Worm (Caenorhabditis elegans) whole organism, L4 larva: ENCODE data around the gene sde-2.

ENCODE experiments used
- D1046.2 ChIP-seq: fragments of 200-800 bp; sonication (Bioruptor generic); IDR thresholded peaks from 2 replicates; pipeline ENCODE4 v1.3.6; 2022; ENCODE audit warnings: missing genetic modification characterization, missing compliant biosample characterization
- F37D6.2 ChIP-seq: sonication (generic microtip); optimal IDR thresholded peaks from 2 replicates; lab custom pipeline; 2016; ENCODE audit warnings: mild to moderate bottlenecking, missing genetic modification characterization, missing compliant biosample characterization
- ZK337.2 ChIP-seq: fragments of 200-800 bp; sonication (Bioruptor generic); IDR thresholded peaks from 2 replicates; pipeline ENCODE4 v1.3.6; 2022; ENCODE audit warnings: missing genetic modification reagents, missing genetic modification characterization, missing compliant biosample characterization
- aha-1 ChIP-seq: fragments of 150-350 bp; peaks from one replicate; lab custom pipeline; 2014; ENCODE audit warnings: missing biosample characterization, missing genetic modification characterization
- ama-1 ChIP-seq: fragments of 150-350 bp; optimal IDR thresholded peaks from 2 replicates; lab custom pipeline; 2014; ENCODE audit warnings: inconsistent platforms, mixed read lengths
- ceh-20 ChIP-seq: fragments of 200-800 bp; sonication (Bioruptor generic); IDR thresholded peaks from 2 replicates; pipeline ENCODE4 v1.3.6; 2022; ENCODE audit warnings: missing genetic modification reagents, missing genetic modification characterization, missing compliant biosample characterization
- ceh-44 ChIP-seq: fragments of 200-800 bp; sonication (Bioruptor generic); IDR thresholded peaks from 2 replicates; pipeline ENCODE4 v1.3.6; 2022; ENCODE audit warnings: missing genetic modification reagents, missing genetic modification characterization, missing compliant biosample characterization
- ces-1 ChIP-seq: fragments of 150-350 bp; sonication (generic microtip); optimal IDR thresholded peaks from 4 replicates; lab custom pipeline; 2014; ENCODE audit warnings: missing biosample characterization, missing genetic modification reagents, missing genetic modification characterization
- daf-16 ChIP-seq, 3 experiments: sonication (generic microtip); optimal IDR thresholded peaks; 2 replicates each; lab custom pipeline; 2016 to 2017; ENCODE audit warnings: missing genetic modification characterization in 3 of 3, missing genetic modification reagents in 3 of 3, mild to moderate bottlenecking in 2 of 3, missing compliant biosample characterization in 2 of 3, missing biosample characterization in 1 of 3, moderate library complexity in 1 of 3
- daf-19 ChIP-seq: fragments of 200-800 bp; sonication (Bioruptor generic); conservative IDR thresholded peaks from 2 replicates; pipeline ENCODE4 v1.3.6; 2022; ENCODE audit warnings: missing genetic modification characterization, missing compliant biosample characterization
- dve-1 ChIP-seq: sonication (generic microtip); optimal IDR thresholded peaks from 2 replicates; lab custom pipeline; 2017; ENCODE audit warnings: antibody characterized with exemption, mild to moderate bottlenecking, missing genetic modification characterization, missing compliant biosample characterization; ENCODE audit not compliant: insufficient read depth
- egl-43 ChIP-seq: fragments of 200-800 bp; sonication (Bioruptor generic); IDR thresholded peaks from 2 replicates; pipeline ENCODE4 v1.3.6; 2022; ENCODE audit warnings: missing genetic modification reagents, missing genetic modification characterization, missing compliant biosample characterization
- hif-1 ChIP-seq, 2 experiments: sonication (generic microtip); optimal IDR thresholded peaks; 2 replicates each; lab custom pipeline; 2016 to 2017; ENCODE audit warnings: missing compliant biosample characterization in 2 of 2, missing genetic modification characterization in 2 of 2, missing genetic modification reagents in 2 of 2, missing genotype in 2 of 2, mild to moderate bottlenecking in 1 of 2
- hlh-30 ChIP-seq: sonication (generic microtip); optimal IDR thresholded peaks from 2 replicates; lab custom pipeline; 2017; ENCODE audit warnings: antibody characterized with exemption, mild to moderate bottlenecking, missing genetic modification characterization, missing compliant biosample characterization; ENCODE audit not compliant: insufficient read depth
- jun-1 ChIP-seq: fragments of 150-350 bp; optimal IDR thresholded peaks from 2 replicates; lab custom pipeline; 2014; ENCODE audit warnings: missing biosample characterization, missing genetic modification reagents, missing genetic modification characterization
- lin-38 ChIP-seq: fragments of 200-800 bp; sonication (Bioruptor generic); IDR thresholded peaks from 2 replicates; pipeline ENCODE4 v1.3.6; 2022; ENCODE audit warnings: missing genetic modification reagents, missing genetic modification characterization, missing compliant biosample characterization
- lsy-2 ChIP-seq, 2 experiments: fragments of 150-350 bp in 1 of 2; sonication (generic microtip) in 1 of 2; optimal IDR thresholded peaks; 2 replicates each; lab custom pipeline; 2014 to 2017; ENCODE audit warnings: missing biosample characterization in 2 of 2, missing genetic modification characterization in 2 of 2
- madf-5 ChIP-seq, 2 experiments: fragments of 200-800 bp; sonication (Bioruptor generic); IDR thresholded peaks; 2 replicates each; pipeline ENCODE4 v1.3.6; 2022; ENCODE audit warnings: missing compliant biosample characterization in 2 of 2, missing genetic modification characterization in 2 of 2
- mep-1 ChIP-seq: fragments of 150-350 bp; sonication (generic microtip); optimal IDR thresholded peaks from 3 replicates; lab custom pipeline; 2014; ENCODE audit warnings: missing biosample characterization, missing genetic modification characterization
- mxl-3 ChIP-seq: fragments of 200-800 bp; sonication (Bioruptor generic); optimal IDR thresholded peaks from 2 replicates; lab custom pipeline; 2018; ENCODE audit warnings: mild to moderate bottlenecking, missing genetic modification characterization, missing compliant biosample characterization
- nhr-10 ChIP-seq: fragments of 150-350 bp; optimal IDR thresholded peaks from 2 replicates; lab custom pipeline; 2014; ENCODE audit warnings: missing biosample characterization, missing genetic modification characterization
- nhr-11 ChIP-seq: fragments of 150-350 bp; optimal IDR thresholded peaks from 2 replicates; lab custom pipeline; 2014; ENCODE audit warnings: missing biosample characterization, missing genetic modification characterization
- nhr-237 ChIP-seq: sonication (generic microtip); optimal IDR thresholded peaks from 2 replicates; lab custom pipeline; 2017; ENCODE audit warnings: missing biosample characterization, missing genetic modification characterization
- nhr-25 ChIP-seq: sonication (generic microtip); optimal IDR thresholded peaks from 2 replicates; lab custom pipeline; 2017; ENCODE audit warnings: missing genetic modification characterization, mild to moderate bottlenecking, missing compliant biosample characterization, antibody characterized with exemption, moderate library complexity, borderline replicate concordance; ENCODE audit not compliant: insufficient read depth
- nhr-41 ChIP-seq: fragments of 200-800 bp; sonication (Bioruptor generic); IDR thresholded peaks from 2 replicates; pipeline ENCODE4 v1.3.6; 2022; ENCODE audit warnings: missing genetic modification reagents, missing genetic modification characterization, missing compliant biosample characterization
- nhr-42 ChIP-seq: fragments of 200-800 bp; sonication (Bioruptor generic); IDR thresholded peaks from 2 replicates; pipeline ENCODE4 v1.3.6; 2022; ENCODE audit warnings: missing genetic modification characterization, missing compliant biosample characterization
- nhr-6 ChIP-seq: fragments of 150-350 bp; optimal IDR thresholded peaks from 2 replicates; lab custom pipeline; 2014; ENCODE audit warnings: missing biosample characterization, missing genetic modification characterization
- nhr-77 ChIP-seq: fragments of 150-350 bp; optimal IDR thresholded peaks from 2 replicates; lab custom pipeline; 2014; ENCODE audit warnings: missing biosample characterization, missing genetic modification characterization
- pha-4 ChIP-seq, 2 experiments: fragments of 150-350 bp in 1 of 2; fragments of 200-800 bp in 1 of 2; sonication (Bioruptor generic) in 1 of 2; IDR thresholded peaks in 1 of 2; optimal IDR thresholded peaks in 1 of 2; 2 replicates each; pipeline versions ENCODE4 v1.3.6 to Lab custom; 2014 to 2022; ENCODE audit warnings: missing genetic modification characterization in 2 of 2, missing genetic modification reagents in 2 of 2, missing biosample characterization in 1 of 2, missing compliant biosample characterization in 1 of 2
- sdz-12 ChIP-seq: fragments of 200-800 bp; sonication (Bioruptor generic); optimal IDR thresholded peaks from 2 replicates; lab custom pipeline; 2018; ENCODE audit warnings: mild to moderate bottlenecking, missing genetic modification characterization, missing compliant biosample characterization
- skn-1 ChIP-seq: fragments of 150-350 bp; optimal IDR thresholded peaks from 2 replicates; lab custom pipeline; 2014; ENCODE audit warnings: missing biosample characterization, missing genetic modification characterization
- spr-1 ChIP-seq: sonication (generic microtip); optimal IDR thresholded peaks from 2 replicates; lab custom pipeline; 2016; ENCODE audit warnings: mild to moderate bottlenecking, missing genetic modification characterization, missing compliant biosample characterization
- tra-1 ChIP-seq: fragments of 200-800 bp; sonication (Bioruptor generic); IDR thresholded peaks from 2 replicates; pipeline ENCODE4 v1.3.6; 2022; ENCODE audit warnings: missing genetic modification reagents, missing genetic modification characterization, missing compliant biosample characterization
- unc-62 ChIP-seq, 3 experiments: fragments of 150-350 bp in 1 of 3; sonication (generic microtip); optimal IDR thresholded peaks in 2 of 3; peaks in 1 of 3; 1 replicate in 1 of 3; 2 replicates in 2 of 3; lab custom pipeline; 2014 to 2017; ENCODE audit warnings: missing biosample characterization in 3 of 3, missing genetic modification characterization in 3 of 3, missing genetic modification reagents in 3 of 3, missing genotype in 1 of 3
- vab-7 ChIP-seq: fragments of 200-800 bp; sonication (Bioruptor generic); IDR thresholded peaks from 2 replicates; pipeline ENCODE4 v1.3.6; 2022; ENCODE audit warnings: missing genetic modification reagents, missing genetic modification characterization, missing compliant biosample characterization
- zag-1 ChIP-seq: fragments of 150-350 bp; optimal IDR thresholded peaks from 2 replicates; lab custom pipeline; 2014; ENCODE audit warnings: missing biosample characterization, missing genetic modification characterization
- zfp-3 ChIP-seq: fragments of 200-800 bp; sonication (Bioruptor generic); conservative IDR thresholded peaks from 2 replicates; pipeline ENCODE4 v1.3.6; 2022; ENCODE audit warnings: missing genetic modification reagents, missing genetic modification characterization, missing compliant biosample characterization
- zip-11 ChIP-seq: fragments of 200-800 bp; sonication (Bioruptor generic); IDR thresholded peaks from 2 replicates; pipeline ENCODE4 v1.3.6; 2022; ENCODE audit warnings: missing genetic modification characterization, missing compliant biosample characterization
- zip-2 ChIP-seq: fragments of 150-350 bp; optimal IDR thresholded peaks from 2 replicates; lab custom pipeline; 2014; ENCODE audit warnings: missing biosample characterization, missing genetic modification characterization

sde-2 gene

DNA sequence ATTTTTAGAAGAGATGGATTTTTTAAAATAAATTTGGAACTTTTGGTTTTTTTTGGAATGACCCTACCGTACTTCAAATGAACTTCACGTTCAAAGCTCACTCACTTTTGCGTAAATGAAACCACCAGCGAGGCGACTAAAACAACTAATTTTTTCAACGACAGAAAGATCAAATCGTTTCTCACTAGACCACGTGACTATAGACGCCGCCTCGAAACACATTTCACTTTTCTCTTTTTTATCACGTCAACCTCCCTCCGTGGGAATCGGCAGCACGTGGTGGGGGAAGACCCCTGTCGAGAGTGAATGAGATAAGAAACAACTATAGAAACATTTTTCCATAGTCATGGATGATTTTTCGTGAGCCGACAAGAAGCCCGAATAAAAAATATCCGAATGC, 29.9 kb downstream of the sde-2 start (continued):
- TF ChIP-seq spr-1: no peak
- no peak for TF ChIP-seq pha-4 (GFP tag; IDR thresholded peaks at IDR 0.05; lab: Robert Waterston, UW)
- TF ChIP-seq pha-4 (tag; optimal IDR thresholded peaks at IDR 0.05; lab: Kevin White, UChicago): no peak
- TF ChIP-seq jun-1: peak; percentile 73
- TF ChIP-seq nhr-11 (tag; lab: Kevin White, UChicago): peak; percentile 34
- TF ChIP-seq nhr-41 (GFP tag; lab: Robert Waterston, UW): 0 out of 2 replicates have a peak, but pooled peaks have one; percentile 33
- TF ChIP-seq aha-1 (tag; lab: Kevin White, UChicago): peak; percentile 99
- TF ChIP-seq zip-2 (tag; lab: Kevin White, UChicago): peak; percentile 5
- 0 out of 2 replicates have a peak, but pooled peaks have one; percentile 33 for TF ChIP-seq lin-38 (GFP tag; lab: Robert Waterston, UW)
- peak; percentile 97 for TF ChIP-seq mxl-3
- 0 out of 2 replicates have a peak, but pooled peaks have one; percentile 36 for TF ChIP-seq nhr-42 (GFP tag; lab: Robert Waterston, UW)
- TF ChIP-seq ama-1 (lab: Kevin White, UChicago): no peak
- TF ChIP-seq vab-7: no peak
- no peak for TF ChIP-seq skn-1
- TF ChIP-seq hlh-30 (tag; lab: Kevin White, UChicago): peak; percentile 96
- TF ChIP-seq zip-11: no peak
- no peak for TF ChIP-seq daf-16 (GFP tag; optimal IDR thresholded peaks at IDR 0.05; lab: Kevin White, UChicago)
- peak; percentile 80 for TF ChIP-seq daf-16 (tag; optimal IDR thresholded peaks at IDR 0.05; lab: Kevin White, UChicago)
- no peak for TF ChIP-seq daf-19 (GFP tag; lab: Robert Waterston, UW)
- no peak for TF ChIP-seq nhr-237 (tag; lab: Kevin White, UChicago)
- no peak for TF ChIP-seq zag-1 (tag; lab: Kevin White, UChicago)
- TF ChIP-seq egl-43 (GFP tag; lab: Robert Waterston, UW): no peak; the same call in 1 of the 2 replicates
- TF ChIP-seq ces-1: no peak
- peak; percentile 1 for TF ChIP-seq nhr-6 (tag; lab: Kevin White, UChicago)
- no peak for TF ChIP-seq sdz-12 (GFP tag; lab: Kevin White, UChicago)
- no peak for TF ChIP-seq ceh-44 (GFP tag; lab: Robert Waterston, UW)
- peak; percentile 43 to 90 for TF ChIP-seq hif-1 (tag; optimal IDR thresholded peaks at IDR 0.05; lab: Kevin White, UChicago)
- TF ChIP-seq nhr-77 (tag; lab: Kevin White, UChicago): peak; percentile 62
- peak; percentile 97 for TF ChIP-seq dve-1 (tag; lab: Kevin White, UChicago)
- no peak for TF ChIP-seq madf-5 (GFP tag; IDR thresholded peaks at IDR 0.05; lab: Robert Waterston, UW)
- no peak for TF ChIP-seq F37D6.2
- TF ChIP-seq nhr-25 (tag; lab: Kevin White, UChicago): no peak

DNA sequence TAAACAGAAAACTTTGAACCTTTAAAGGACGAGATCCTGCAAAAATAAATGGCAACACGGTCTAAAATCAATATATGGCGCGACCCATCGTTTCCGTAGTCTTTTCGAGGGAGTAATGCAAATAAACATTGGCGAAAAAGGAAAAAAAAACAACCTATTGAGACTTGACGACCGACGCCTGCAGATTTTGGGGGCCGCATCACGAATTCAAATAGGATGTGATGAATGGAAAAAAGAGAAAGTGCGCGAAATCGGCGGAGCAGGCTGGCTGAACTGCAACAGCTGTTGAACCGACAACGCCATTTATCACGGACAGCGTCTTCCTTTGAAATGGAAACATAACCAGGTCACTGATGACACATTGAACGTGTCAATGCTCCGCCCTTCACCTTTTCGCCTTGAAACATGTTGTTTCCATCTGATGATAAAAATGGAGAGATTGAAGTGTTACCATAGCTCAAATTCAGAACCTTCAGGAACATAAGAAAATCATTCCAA, 30.5 kb downstream of the sde-2 start:
- no peak for TF ChIP-seq mxl-3
- TF ChIP-seq tra-1: no peak
- TF ChIP-seq pha-4 (GFP tag; IDR thresholded peaks at IDR 0.05; lab: Robert Waterston, UW): peak; percentile 23; the same call in 1 of the 2 replicates
- no peak for TF ChIP-seq pha-4 (tag; optimal IDR thresholded peaks at IDR 0.05; lab: Kevin White, UChicago)
- no peak for TF ChIP-seq mep-1 (tag; lab: Kevin White, UChicago)
- no peak for TF ChIP-seq lsy-2 (tag; optimal IDR thresholded peaks at IDR 0.05; lab: Kevin White, UChicago)
- TF ChIP-seq nhr-10 (tag; lab: Kevin White, UChicago): no peak
- TF ChIP-seq zfp-3 (GFP tag; lab: Robert Waterston, UW): no peak; the same call in 1 of the 2 replicates
- no peak for TF ChIP-seq sdz-12 (GFP tag; lab: Kevin White, UChicago)
- no peak for TF ChIP-seq D1046.2 (GFP tag; lab: Robert Waterston, UW)
- TF ChIP-seq zag-1 (tag; lab: Kevin White, UChicago): no peak
- TF ChIP-seq ZK337.2 (GFP tag; lab: Robert Waterston, UW): no peak
- no peak for TF ChIP-seq daf-16 (GFP tag; optimal IDR thresholded peaks at IDR 0.05; lab: Kevin White, UChicago)
- no peak for TF ChIP-seq daf-16 (tag; optimal IDR thresholded peaks at IDR 0.05; lab: Kevin White, UChicago)
- no peak for TF ChIP-seq jun-1
- peak; percentile 17; the same call in 1 of the 2 replicates for TF ChIP-seq ceh-20
- no peak for TF ChIP-seq spr-1
- no peak for TF ChIP-seq lin-38 (GFP tag; lab: Robert Waterston, UW)
- TF ChIP-seq egl-43 (GFP tag; lab: Robert Waterston, UW): no peak
- TF ChIP-seq unc-62 (GFP tag; optimal IDR thresholded peaks at IDR 0.05 in 1 of 2; lab: Kevin White, UChicago): no peak
- no peak for TF ChIP-seq unc-62 (tag; optimal IDR thresholded peaks at IDR 0.05; lab: Kevin White, UChicago)
